Worm (Caenorhabditis elegans) whole organism, L4 larva: Measurements from ENCODE around the gene acdh-12.

Experiments
- aly-2 ChIP-seq: sonication (generic microtip); optimal IDR thresholded peaks from 2 replicates; lab custom pipeline; 2018; ENCODE audit warnings: missing biosample characterization, missing genetic modification characterization
- ceh-28 ChIP-seq: fragments of 150-350 bp; optimal IDR thresholded peaks from 2 replicates; lab custom pipeline; 2014; ENCODE audit warnings: missing biosample characterization, missing genetic modification reagents, missing genetic modification characterization
- fos-1 ChIP-seq: fragments of 150-350 bp; optimal IDR thresholded peaks from 2 replicates; lab custom pipeline; 2014; ENCODE audit warnings: missing biosample characterization, missing genetic modification characterization
- lim-7 ChIP-seq: fragments of 200-800 bp; sonication (Bioruptor generic); IDR thresholded peaks from 2 replicates; pipeline ENCODE4 v1.3.6; 2022; ENCODE audit warnings: missing genetic modification characterization, missing compliant biosample characterization
- lin-15B ChIP-seq: fragments of 150-350 bp; sonication (generic microtip); optimal IDR thresholded peaks from 3 replicates; lab custom pipeline; 2014; ENCODE audit warnings: missing biosample characterization, missing genetic modification characterization
- mxl-2 ChIP-seq: fragments of 200-800 bp; sonication (Bioruptor generic); conservative IDR thresholded peaks from 2 replicates; pipeline ENCODE4 v1.3.6; 2022; ENCODE audit warnings: missing genetic modification reagents, missing genetic modification characterization, missing compliant biosample characterization
- nhr-11 ChIP-seq: fragments of 150-350 bp; optimal IDR thresholded peaks from 2 replicates; lab custom pipeline; 2014; ENCODE audit warnings: missing biosample characterization, missing genetic modification characterization
- nhr-6 ChIP-seq: fragments of 150-350 bp; optimal IDR thresholded peaks from 2 replicates; lab custom pipeline; 2014; ENCODE audit warnings: missing biosample characterization, missing genetic modification characterization
- snpc-4 ChIP-seq: fragments of 150-350 bp; optimal IDR thresholded peaks from 2 replicates; lab custom pipeline; 2014; ENCODE audit warnings: missing biosample characterization, missing genetic modification characterization
- unc-39 ChIP-seq: sonication (generic microtip); optimal IDR thresholded peaks from 2 replicates; lab custom pipeline; 2017; ENCODE audit warnings: missing biosample characterization, missing genetic modification characterization
- unc-62 ChIP-seq, 3 experiments: fragments of 150-350 bp in 1 of 3; sonication (generic microtip); optimal IDR thresholded peaks in 2 of 3; peaks in 1 of 3; 1 replicate in 1 of 3; 2 replicates in 2 of 3; lab custom pipeline; 2014 to 2017; ENCODE audit warnings: missing biosample characterization in 3 of 3, missing genetic modification characterization in 3 of 3, missing genetic modification reagents in 3 of 3, missing genotype in 1 of 3
- zag-1 ChIP-seq: fragments of 150-350 bp; optimal IDR thresholded peaks from 2 replicates; lab custom pipeline; 2014; ENCODE audit warnings: missing biosample characterization, missing genetic modification characterization
- ztf-11 ChIP-seq: fragments of 150-350 bp; optimal IDR thresholded peaks from 2 replicates; lab custom pipeline; 2014; ENCODE audit warnings: missing biosample characterization, missing genetic modification characterization

DNA sequence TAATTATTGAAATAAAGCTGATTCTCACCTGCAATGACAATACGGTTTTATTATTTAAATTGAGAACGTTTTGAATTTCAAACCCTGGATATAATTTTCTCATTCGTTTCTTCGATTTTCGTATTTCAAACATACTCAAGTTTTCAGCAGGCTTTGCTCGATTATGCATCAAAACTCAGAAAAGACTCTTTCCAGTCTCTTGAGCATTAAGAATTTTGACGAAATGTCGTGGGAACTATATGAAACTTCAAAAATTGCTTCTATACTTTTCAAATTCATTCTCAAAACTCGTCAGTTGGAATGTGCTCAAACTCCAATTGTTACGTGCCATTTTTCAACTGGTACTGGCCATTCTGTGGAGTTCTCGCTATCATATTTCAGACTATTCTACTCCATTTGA, 9.9 kb upstream of the acdh-12 start, which contains the start of gene srd-59:
- no peak for TF ChIP-seq lim-7 (GFP tag; lab: Robert Waterston, UW)
- no peak for TF ChIP-seq snpc-4 (tag; lab: Kevin White, UChicago)
- no peak for TF ChIP-seq zag-1 (tag; lab: Kevin White, UChicago)
- no peak for TF ChIP-seq unc-39 (tag; lab: Kevin White, UChicago)
- no peak for TF ChIP-seq fos-1 (tag; lab: Kevin White, UChicago)
- no peak for TF ChIP-seq ztf-11 (tag; lab: Kevin White, UChicago)
- no peak for TF ChIP-seq ceh-28 (tag; lab: Kevin White, UChicago)
- no peak for TF ChIP-seq nhr-6
- no peak for TF ChIP-seq lin-15B
- no peak for TF ChIP-seq unc-62 (GFP tag; optimal IDR thresholded peaks at IDR 0.05 in 1 of 2; lab: Kevin White, UChicago)
- no peak for TF ChIP-seq unc-62 (tag; optimal IDR thresholded peaks at IDR 0.05; lab: Kevin White, UChicago)
- TF ChIP-seq aly-2 = no peak
- TF ChIP-seq mxl-2 (GFP tag; lab: Robert Waterston, UW) = no peak
- TF ChIP-seq nhr-11 (tag; lab: Kevin White, UChicago) = no peak
